Fruit fly (Drosophila melanogaster): ENCODE results near the gene CG17991.
A peak's percentile ranks its signal among the peaks of the same experiment; 100 is the strongest.

CG17991 gene

dm6 chr3R:27288202-27289135, 47.4 kb downstream of the CG17991 start, which contains the start of the genes bigmax and Hmu (continued):
- TF ChIP-seq CG11723 (GFP tag; optimal IDR thresholded peaks at IDR 0.05) = peak; percentile 53
- TF ChIP-seq Hr78 (GFP tag; optimal IDR thresholded peaks at IDR 0.05) = peak in 1 of 2 experiments; percentile 80
- peak; percentile 89 for TF ChIP-seq CG30403 (GFP tag; optimal IDR thresholded peaks at IDR 0.05)
- TF ChIP-seq run (tag; optimal IDR thresholded peaks at IDR 0.05) = peak; percentile 14
- TF ChIP-seq CG7963 (GFP tag; IDR thresholded peaks at IDR 0.05; ENCODE audit: partially characterized antibody) = no peak; the same call in 1 of the 3 replicates
- TF ChIP-seq croc (GFP tag; conservative IDR thresholded peaks at IDR 0.05) = peak; percentile 46
- peak; percentile 85 for TF ChIP-seq CG4617 (GFP tag; optimal IDR thresholded peaks at IDR 0.05; ENCODE audit: borderline replicate concordance)
- TF ChIP-seq Hr51 (GFP tag; optimal IDR thresholded peaks at IDR 0.05) = peak; percentile 85 to 86
- peak; percentile 88 for TF ChIP-seq NFAT (GFP tag; IDR thresholded peaks at IDR 0.05)
- no peak for TF ChIP-seq ash1 (GFP tag; optimal IDR thresholded peaks at IDR 0.05)
- peak; percentile 95 for TF ChIP-seq ftz-f1 (GFP tag; optimal IDR thresholded peaks at IDR 0.05)
- TF ChIP-seq Neu2 (GFP tag; optimal IDR thresholded peaks at IDR 0.05; ENCODE audit: borderline replicate concordance) = peak; percentile 39
- peak; percentile 76 for TF ChIP-seq CG14050 (GFP tag; IDR thresholded peaks at IDR 0.05)
- 0 out of 2 replicates have a peak, but pooled peaks have one; percentile 20 for TF ChIP-seq bowl (GFP tag; IDR thresholded peaks at IDR 0.05)
- TF ChIP-seq lilli (GFP tag; optimal IDR thresholded peaks at IDR 0.05) = peak; percentile 94
- no peak for TF ChIP-seq CG8359 (GFP tag; optimal IDR thresholded peaks at IDR 0.05; ENCODE audit: borderline replicate concordance)
- no peak for TF ChIP-seq CG2199 (GFP tag; IDR thresholded peaks at IDR 0.05)
- TF ChIP-seq Ptx1 (GFP tag; IDR thresholded peaks at IDR 0.05) = peak; percentile 88
- TF ChIP-seq Ravus (GFP tag; IDR thresholded peaks at IDR 0.05) = 0 out of 2 replicates have a peak, but pooled peaks have one; percentile 10
- TF ChIP-seq CG9932 (GFP tag; IDR thresholded peaks at IDR 0.05) = peak; percentile 93
- TF ChIP-seq CG12071 (GFP tag; optimal IDR thresholded peaks at IDR 0.05) = peak; percentile 67
- TF ChIP-seq Atf6 (GFP tag; IDR thresholded peaks at IDR 0.05) = peak; percentile 77
- peak; percentile 80 for TF ChIP-seq ase (GFP tag; IDR thresholded peaks at IDR 0.05)
- peak; percentile 54 for TF ChIP-seq CG18011 (GFP tag; optimal IDR thresholded peaks at IDR 0.05)
- peak; percentile 86 for TF ChIP-seq H2.0 (GFP tag; IDR thresholded peaks at IDR 0.05)
- peak; percentile 59 for TF ChIP-seq trh (GFP tag; optimal IDR thresholded peaks at IDR 0.05)
- TF ChIP-seq pan (optimal IDR thresholded peaks at IDR 0.05) = no peak
- peak in 1 of 2 experiments; percentile 90 for TF ChIP-seq pan (GFP tag; optimal IDR thresholded peaks at IDR 0.05 in 1 of 2, IDR thresholded peaks at IDR 0.05 in 1 of 2)
- TF ChIP-seq Taf1 (GFP tag; IDR thresholded peaks at IDR 0.05) = peak; percentile 76
- no peak for TF ChIP-seq CkIIα-i1 (GFP tag; IDR thresholded peaks at IDR 0.05)
- peak; percentile 86 to 90 for TF ChIP-seq tll (GFP tag; optimal IDR thresholded peaks at IDR 0.05)
- TF ChIP-seq Rfx (GFP tag; IDR thresholded peaks at IDR 0.05) = peak; percentile 90
- peak; percentile 47 for TF ChIP-seq CG16815 (GFP tag; optimal IDR thresholded peaks at IDR 0.05)
- peak; percentile 61 for TF ChIP-seq Six4 (GFP tag; optimal IDR thresholded peaks at IDR 0.05)
- peak; percentile 65; the same call in 2 of the 3 replicates for TF ChIP-seq CG3726 (GFP tag; IDR thresholded peaks at IDR 0.05)
- peak; percentile 67 for TF ChIP-seq Atf3 (GFP tag; optimal IDR thresholded peaks at IDR 0.05)
- peak; percentile 45 for TF ChIP-seq gt (GFP tag; IDR thresholded peaks at IDR 0.05)
- TF ChIP-seq gsb-n (tag; optimal IDR thresholded peaks at IDR 0.05) = peak; percentile 62
- TF ChIP-seq Sin3A (optimal IDR thresholded peaks at IDR 0.05) = peak; percentile 88
- no peak for TF ChIP-seq cad (GFP tag; optimal IDR thresholded peaks at IDR 0.05)
- TF ChIP-seq CG4707 (GFP tag; optimal IDR thresholded peaks at IDR 0.05) = no peak
- TF ChIP-seq bcd (GFP tag; optimal IDR thresholded peaks at IDR 0.05) = peak; percentile 73
- peak; percentile 66 for TF ChIP-seq Drgx (GFP tag; IDR thresholded peaks at IDR 0.05)
- TF ChIP-seq seq (GFP tag; IDR thresholded peaks at IDR 0.05) = peak; percentile 64
- peak; percentile 98 for TF ChIP-seq Ets65A (GFP tag)
- TF ChIP-seq jing (GFP tag; optimal IDR thresholded peaks at IDR 0.05) = peak; percentile 7
- peak; percentile 79 for TF ChIP-seq HmgD (GFP tag; optimal IDR thresholded peaks at IDR 0.05)
- TF ChIP-seq CG10654 (GFP tag; optimal IDR thresholded peaks at IDR 0.05) = peak; percentile 78
- peak; percentile 79 for TF ChIP-seq CG15269 (tag; optimal IDR thresholded peaks at IDR 0.05)
